1 fruit fly cellular context compared by ENCODE assay signal in the genomic region with DNA sequence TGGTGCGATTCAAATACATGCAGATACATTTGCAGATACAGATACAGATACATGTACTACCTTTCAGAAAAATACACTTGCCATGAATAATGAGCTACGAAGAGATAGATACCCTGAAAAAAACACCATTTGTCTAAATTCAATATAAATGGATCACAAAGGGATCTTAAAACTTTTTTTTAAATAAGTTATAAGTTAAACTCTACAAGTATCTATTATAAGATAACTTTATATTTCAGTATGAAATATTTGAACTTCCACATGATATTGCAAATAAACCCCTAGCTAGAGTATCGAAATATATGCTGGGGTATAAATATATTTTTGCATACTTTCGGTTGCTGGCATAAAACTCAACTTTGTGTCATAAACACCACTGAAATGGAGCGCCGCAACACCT.
TF ChIP-seq lines count a peak whose summit lies in the region.

No protein-coding gene starts in this region.

TF ChIP-seq in whole organism, embryonic, 481 proteins besides CTCF, POLR2A, EP300 and RAD21 (continued from another document):
- TF ChIP-seq CG4328 (GFP tag; optimal IDR thresholded peaks at IDR 0.05; lab: Kevin White, UChicago) (no peak), CG15601 (tag; optimal IDR thresholded peaks at IDR 0.05; lab: Kevin White, UChicago) (peak; percentile 21), Dek (tag; optimal IDR thresholded peaks at IDR 0.05; lab: Kevin White, UChicago) (peak; percentile 65), Dp (GFP tag; optimal IDR thresholded peaks at IDR 0.05; lab: Kevin White, UChicago) (no peak), Max (GFP tag; optimal IDR thresholded peaks at IDR 0.05; lab: Kevin White, UChicago) (peak; percentile 3), CG34422 (GFP tag; IDR thresholded peaks at IDR 0.05; lab: Robert Waterston, UW) (peak; percentile 54; the same call in 1 of the 3 replicates), unc-4 (GFP tag; IDR thresholded peaks at IDR 0.05; lab: Robert Waterston, UW; ENCODE audit: partially characterized antibody) (no peak), CG11398 (GFP tag; optimal IDR thresholded peaks at IDR 0.05; lab: Kevin White, UChicago) (no peak), cas (GFP tag; IDR thresholded peaks at IDR 0.05; lab: Robert Waterston, UW) (no peak), CG14050 (GFP tag; IDR thresholded peaks at IDR 0.05; lab: Robert Waterston, UW) (no peak), MESR4 (GFP tag; optimal IDR thresholded peaks at IDR 0.05; lab: Kevin White, UChicago) (no peak), CG12071 (GFP tag; optimal IDR thresholded peaks at IDR 0.05; lab: Kevin White, UChicago) (peak; percentile 1), jumu (GFP tag; optimal IDR thresholded peaks at IDR 0.05; lab: Kevin White, UChicago) (no peak), nerfin-2 (GFP tag; IDR thresholded peaks at IDR 0.05; lab: Robert Waterston, UW; ENCODE audit: partially characterized antibody) (no peak), slou (GFP tag; optimal IDR thresholded peaks at IDR 0.05; lab: Kevin White, UChicago) (no peak), lov (optimal IDR thresholded peaks at IDR 0.05; lab: Kevin White, UChicago) (no peak), lov (GFP tag; IDR thresholded peaks at IDR 0.05; lab: Robert Waterston, UW) (no peak), Gsc (GFP tag; IDR thresholded peaks at IDR 0.05; lab: Robert Waterston, UW) (no peak), ssp (GFP tag; IDR thresholded peaks at IDR 0.05; lab: Robert Waterston, UW) (no peak), CG12769 (tag; optimal IDR thresholded peaks at IDR 0.05; lab: Kevin White, UChicago) (peak; percentile 24), tap (tag; optimal IDR thresholded peaks at IDR 0.05; lab: Kevin White, UChicago) (peak; percentile 47), CG12942 (GFP tag; optimal IDR thresholded peaks at IDR 0.05; lab: Kevin White, UChicago) (no peak), Doc2 (GFP tag; IDR thresholded peaks at IDR 0.05; lab: Robert Waterston, UW) (no peak), al (GFP tag; IDR thresholded peaks at IDR 0.05; lab: Robert Waterston, UW) (0 out of 2 replicates have a peak, but pooled peaks have one; percentile 33), fd96Cb (tag; optimal IDR thresholded peaks at IDR 0.05; lab: Kevin White, UChicago) (peak; percentile 62), Jarid2 (GFP tag; optimal IDR thresholded peaks at IDR 0.05; lab: Kevin White, UChicago) (peak; percentile 6), sr (GFP tag; IDR thresholded peaks at IDR 0.05; lab: Robert Waterston, UW) (no peak), knrl (GFP tag; IDR thresholded peaks at IDR 0.05; lab: Robert Waterston, UW; ENCODE audit: partially characterized antibody) (no peak), CG6813 (GFP tag; optimal IDR thresholded peaks at IDR 0.05; lab: Kevin White, UChicago) (no peak), ttk (GFP tag; IDR thresholded peaks at IDR 0.05; lab: Robert Waterston, UW) (no peak)
